Worm (Caenorhabditis elegans) whole organism, L1 larva: ENCODE results near the gene ama-1.
A peak's percentile ranks its signal among the peaks of the same experiment; 100 is the strongest.

ENCODE experiments used
- C16A3.4 ChIP-seq: fragments of 150-350 bp; optimal IDR thresholded peaks from 2 replicates; lab custom pipeline; 2014; ENCODE audit warnings: missing biosample characterization, missing genetic modification characterization
- C34B4.2 ChIP-seq: sonication (generic microtip); optimal IDR thresholded peaks from 2 replicates; lab custom pipeline; 2017; ENCODE audit warnings: mild to moderate bottlenecking, missing genetic modification characterization, missing compliant biosample characterization
- aha-1 ChIP-seq: fragments of 150-350 bp; optimal IDR thresholded peaks from 2 replicates; lab custom pipeline; 2014; ENCODE audit warnings: missing biosample characterization, missing genetic modification characterization
- alr-1 ChIP-seq: fragments of 200-800 bp; sonication (Bioruptor generic); optimal IDR thresholded peaks from 2 replicates; lab custom pipeline; 2018; ENCODE audit warnings: borderline replicate concordance, mild to moderate bottlenecking, missing genetic modification characterization, missing compliant biosample characterization
- aly-2 ChIP-seq: fragments of 150-350 bp; optimal IDR thresholded peaks from 2 replicates; lab custom pipeline; 2014; ENCODE audit warnings: missing biosample characterization, missing genetic modification characterization
- blmp-1 ChIP-seq: fragments of 150-350 bp; optimal IDR thresholded peaks from 2 replicates; lab custom pipeline; 2014; ENCODE audit warnings: missing biosample characterization, missing genetic modification characterization
- ces-1 ChIP-seq: fragments of 150-350 bp; optimal IDR thresholded peaks from 2 replicates; lab custom pipeline; 2014; ENCODE audit warnings: missing biosample characterization, missing genetic modification reagents, missing genetic modification characterization
- dpl-1 ChIP-seq, 3 experiments: fragments of 150-350 bp in 2 of 3; sonication (generic microtip) in 1 of 3; optimal IDR thresholded peaks; 2 replicates each; lab custom pipeline; 2014 to 2017; ENCODE audit warnings: missing biosample characterization in 3 of 3, missing genetic modification characterization in 3 of 3, missing genetic modification reagents in 3 of 3
- dsc-1 ChIP-seq: sonication (generic microtip); optimal IDR thresholded peaks from 2 replicates; lab custom pipeline; 2016; ENCODE audit warnings: mild to moderate bottlenecking, missing genetic modification characterization, missing compliant biosample characterization
- efl-1 ChIP-seq, 4 experiments: fragments of 150-350 bp; optimal IDR thresholded peaks in 3 of 4; peaks in 1 of 4; 1 replicate in 1 of 4; 2 replicates in 3 of 4; lab custom pipeline; 2014; ENCODE audit warnings: missing biosample characterization in 2 of 4, missing genetic modification characterization in 2 of 4, missing genetic modification reagents in 2 of 4
- efl-3 ChIP-seq: fragments of 200-800 bp; sonication (Bioruptor generic); optimal IDR thresholded peaks from 2 replicates; lab custom pipeline; 2018; ENCODE audit warnings: mild to moderate bottlenecking, missing genetic modification characterization, missing compliant biosample characterization
- fkh-8 ChIP-seq: sonication (generic microtip); optimal IDR thresholded peaks from 2 replicates; lab custom pipeline; 2016; ENCODE audit warnings: mild to moderate bottlenecking, missing genetic modification characterization, missing compliant biosample characterization
- fos-1 ChIP-seq: fragments of 150-350 bp; optimal IDR thresholded peaks from 2 replicates; lab custom pipeline; 2014; ENCODE audit warnings: missing biosample characterization, missing genetic modification characterization
- grh-1 ChIP-seq: fragments of 200-800 bp; sonication (Bioruptor generic); IDR thresholded peaks from 2 replicates; pipeline ENCODE4 v1.3.6; 2022; ENCODE audit warnings: missing genetic modification reagents, missing genetic modification characterization, missing compliant biosample characterization
- hlh-17 ChIP-seq: fragments of 200-800 bp; sonication (Bioruptor generic); optimal IDR thresholded peaks from 2 replicates; lab custom pipeline; 2018; ENCODE audit warnings: missing genetic modification characterization, mild to moderate bottlenecking, missing compliant biosample characterization, moderate library complexity, borderline replicate concordance
- irx-1 ChIP-seq: sonication (generic microtip); optimal IDR thresholded peaks from 2 replicates; lab custom pipeline; 2016; ENCODE audit warnings: missing genetic modification characterization, missing compliant biosample characterization
- lin-13 ChIP-seq: fragments of 150-350 bp; optimal IDR thresholded peaks from 2 replicates; lab custom pipeline; 2014; ENCODE audit warnings: missing biosample characterization, missing genetic modification reagents, missing genetic modification characterization
- lin-35 ChIP-seq, 2 experiments: fragments of 150-350 bp; optimal IDR thresholded peaks; 2 replicates each; lab custom pipeline; 2014; ENCODE audit warnings: missing biosample characterization in 2 of 2, missing genetic modification characterization in 2 of 2, missing genetic modification reagents in 2 of 2
- lir-3 ChIP-seq: sonication (generic microtip); optimal IDR thresholded peaks from 2 replicates; lab custom pipeline; 2016; ENCODE audit warnings: mild to moderate bottlenecking, missing genetic modification characterization, moderate library complexity, missing compliant biosample characterization; ENCODE audit not compliant: poor library complexity
- mab-9 ChIP-seq: fragments of 200-800 bp; sonication (Bioruptor generic); IDR thresholded peaks from 2 replicates; pipeline ENCODE4 v1.3.6; 2022; ENCODE audit warnings: missing genetic modification reagents, missing genetic modification characterization, missing compliant biosample characterization
- mdl-1 ChIP-seq, 2 experiments: fragments of 150-350 bp; optimal IDR thresholded peaks; 2 replicates each; lab custom pipeline; 2014 to 2017; ENCODE audit warnings: missing biosample characterization in 2 of 2, missing genetic modification characterization in 2 of 2, inconsistent platforms in 1 of 2
- mep-1 ChIP-seq: fragments of 150-350 bp; optimal IDR thresholded peaks from 2 replicates; lab custom pipeline; 2014; ENCODE audit warnings: missing biosample characterization, missing genetic modification characterization
- nhr-12 ChIP-seq: sonication (generic microtip); optimal IDR thresholded peaks from 2 replicates; lab custom pipeline; 2017; ENCODE audit warnings: missing biosample characterization, missing genetic modification characterization
- nhr-19 ChIP-seq: fragments of 200-800 bp; sonication (Bioruptor generic); conservative IDR thresholded peaks from 2 replicates; pipeline ENCODE4 v1.3.6; 2022; ENCODE audit warnings: missing genetic modification characterization, missing compliant biosample characterization
- nhr-20 ChIP-seq: sonication (generic microtip); optimal IDR thresholded peaks from 2 replicates; lab custom pipeline; 2016; ENCODE audit warnings: mild to moderate bottlenecking, missing genetic modification characterization, missing compliant biosample characterization
- nhr-237 ChIP-seq: fragments of 150-350 bp; optimal IDR thresholded peaks from 2 replicates; lab custom pipeline; 2014; ENCODE audit warnings: missing biosample characterization, missing genetic modification characterization
- nhr-28 ChIP-seq: fragments of 150-350 bp; optimal IDR thresholded peaks from 2 replicates; lab custom pipeline; 2014; ENCODE audit warnings: missing biosample characterization, missing genetic modification characterization
- nhr-71 ChIP-seq: sonication (generic microtip); optimal IDR thresholded peaks from 2 replicates; lab custom pipeline; 2016; ENCODE audit warnings: mild to moderate bottlenecking, missing genetic modification characterization, moderate library complexity, missing compliant biosample characterization
- nhr-84 ChIP-seq: sonication (generic microtip); optimal IDR thresholded peaks from 2 replicates; lab custom pipeline; 2017; ENCODE audit warnings: missing biosample characterization, missing genetic modification characterization
- nhr-90 ChIP-seq: sonication (generic microtip); optimal IDR thresholded peaks from 2 replicates; lab custom pipeline; 2016; ENCODE audit warnings: mild to moderate bottlenecking, missing genetic modification characterization, missing compliant biosample characterization; ENCODE audit not compliant: poor library complexity
- pag-3 ChIP-seq: sonication (generic microtip); optimal IDR thresholded peaks from 2 replicates; lab custom pipeline; 2017; ENCODE audit warnings: missing genetic modification characterization, mild to moderate bottlenecking, missing compliant biosample characterization, antibody characterized with exemption, borderline replicate concordance; ENCODE audit not compliant: insufficient read depth
- pqm-1 ChIP-seq: sonication (generic microtip); optimal IDR thresholded peaks from 3 replicates; lab custom pipeline; 2017; ENCODE audit warnings: missing biosample characterization, missing genetic modification characterization
- skn-1 ChIP-seq: fragments of 150-350 bp; optimal IDR thresholded peaks from 2 replicates; lab custom pipeline; 2014; ENCODE audit warnings: missing biosample characterization, missing genetic modification characterization
- snpc-4 ChIP-seq: fragments of 150-350 bp; optimal IDR thresholded peaks from 2 replicates; lab custom pipeline; 2014; ENCODE audit warnings: missing biosample characterization, missing genetic modification characterization
- sox-4 ChIP-seq: sonication (generic microtip); optimal IDR thresholded peaks from 2 replicates; lab custom pipeline; 2016; ENCODE audit warnings: missing genetic modification characterization, missing compliant biosample characterization
- sptf-1 ChIP-seq: fragments of 150-350 bp; optimal IDR thresholded peaks from 2 replicates; lab custom pipeline; 2014; ENCODE audit warnings: missing biosample characterization, missing genetic modification characterization
- tbx-2 ChIP-seq: sonication (generic microtip); optimal IDR thresholded peaks from 2 replicates; lab custom pipeline; 2016; ENCODE audit warnings: missing genetic modification characterization, missing compliant biosample characterization
- unc-130 ChIP-seq: fragments of 150-350 bp; optimal IDR thresholded peaks from 2 replicates; lab custom pipeline; 2017; ENCODE audit warnings: missing biosample characterization, missing genetic modification characterization, inconsistent platforms
- unc-86 ChIP-seq: sonication (generic microtip); optimal IDR thresholded peaks from 2 replicates; lab custom pipeline; 2016; ENCODE audit warnings: missing genetic modification characterization, missing compliant biosample characterization
- unc-98 ChIP-seq: fragments of 200-800 bp; sonication (Bioruptor generic); IDR thresholded peaks from 2 replicates; pipeline ENCODE4 v1.3.6; 2022; ENCODE audit warnings: missing genetic modification characterization, missing compliant biosample characterization
- xbp-1 ChIP-seq: sonication (generic microtip); optimal IDR thresholded peaks from 2 replicates; lab custom pipeline; 2016; ENCODE audit warnings: missing genetic modification characterization, missing compliant biosample characterization
- zip-4 ChIP-seq: fragments of 200-800 bp; sonication (Bioruptor generic); optimal IDR thresholded peaks from 2 replicates; lab custom pipeline; 2018; ENCODE audit warnings: mild to moderate bottlenecking, missing genetic modification characterization, moderate library complexity, missing compliant biosample characterization
- ztf-11 ChIP-seq, 2 experiments: sonication (generic microtip); optimal IDR thresholded peaks; 2 replicates each; lab custom pipeline; 2016 to 2017; ENCODE audit warnings: missing genetic modification characterization in 2 of 2, missing biosample characterization in 1 of 2, missing compliant biosample characterization in 1 of 2
- ztf-4 ChIP-seq: fragments of 150-350 bp; optimal IDR thresholded peaks from 2 replicates; lab custom pipeline; 2014; ENCODE audit warnings: missing biosample characterization, missing genetic modification characterization

ama-1 gene

DNA sequence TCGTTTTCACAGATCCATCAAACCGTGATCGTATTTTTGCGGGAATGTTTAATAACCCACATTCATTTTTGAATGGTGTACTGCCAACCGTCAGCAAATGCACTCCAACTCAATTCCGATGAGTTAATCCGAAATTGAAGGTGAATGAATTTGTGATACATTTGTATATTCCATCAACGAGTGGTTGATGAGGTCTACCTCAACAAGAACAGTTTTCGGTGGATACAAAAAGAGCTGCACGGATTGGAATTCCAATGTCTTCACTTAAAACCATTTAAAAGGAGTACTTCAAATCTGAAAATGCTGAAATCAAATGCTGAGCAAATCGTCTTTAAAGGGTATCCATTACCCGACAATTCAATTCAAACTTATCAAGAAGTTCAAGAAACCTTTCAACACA lies 41.4 kb downstream of the ama-1 start, which contains the start of gene F15E6.5:
F15E6.5 (plus strand) TSS at position 301 of the 400 bp plus-strand sequence.
- no peak for TF ChIP-seq nhr-237
- no peak for TF ChIP-seq snpc-4
- TF ChIP-seq unc-98, result no peak
- TF ChIP-seq ztf-4 (tag; lab: Kevin White, UChicago), result no peak
- no peak for TF ChIP-seq C34B4.2 (tag; lab: Kevin White, UChicago)
- TF ChIP-seq C16A3.4, result no peak
- no peak for TF ChIP-seq ztf-11 (tag; optimal IDR thresholded peaks at IDR 0.05; lab: Kevin White, UChicago)
- no peak for TF ChIP-seq tbx-2 (tag; lab: Kevin White, UChicago)
- TF ChIP-seq nhr-71 (tag; lab: Kevin White, UChicago), result no peak
- TF ChIP-seq efl-1 (optimal IDR thresholded peaks at IDR 0.05; lab: Kevin White, UChicago), result no peak
- no peak for TF ChIP-seq efl-1 (GFP tag; optimal IDR thresholded peaks at IDR 0.05 in 1 of 2; lab: Kevin White, UChicago)
- TF ChIP-seq aly-2 (tag; lab: Kevin White, UChicago), result no peak
- no peak for TF ChIP-seq grh-1 (GFP tag; lab: Robert Waterston, UW)

DNA sequence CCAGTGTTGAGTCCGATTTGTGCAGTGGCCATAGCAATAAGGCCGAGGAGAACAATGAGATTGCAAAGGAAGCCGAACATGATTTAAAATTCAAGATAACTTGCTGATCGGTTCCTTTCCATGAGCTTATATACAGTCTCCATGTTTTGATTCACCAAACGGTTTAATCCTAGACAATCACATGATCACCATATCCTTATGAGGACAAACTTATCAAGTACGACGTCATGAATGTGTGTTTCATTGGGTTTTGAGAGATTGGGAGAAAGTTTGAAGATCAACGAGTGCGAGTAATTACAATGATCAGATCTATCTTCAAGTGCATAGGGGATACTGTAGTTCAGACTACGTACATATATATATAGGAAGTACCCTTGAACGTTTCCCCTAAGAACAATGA lies 42.6 kb downstream of the ama-1 start, which contains the start of gene dct-7:
dct-7 (minus strand) TSS at position 101 of the 400 bp plus-strand sequence.
- no peak for TF ChIP-seq sox-4 (tag; lab: Kevin White, UChicago)
- peak; percentile 60 for TF ChIP-seq blmp-1 (tag; lab: Kevin White, UChicago)
- TF ChIP-seq efl-1 (optimal IDR thresholded peaks at IDR 0.05; lab: Kevin White, UChicago), result no peak
- peak in 1 of 2 experiments; percentile 41 for TF ChIP-seq efl-1 (GFP tag; optimal IDR thresholded peaks at IDR 0.05 in 1 of 2; lab: Kevin White, UChicago)

DNA sequence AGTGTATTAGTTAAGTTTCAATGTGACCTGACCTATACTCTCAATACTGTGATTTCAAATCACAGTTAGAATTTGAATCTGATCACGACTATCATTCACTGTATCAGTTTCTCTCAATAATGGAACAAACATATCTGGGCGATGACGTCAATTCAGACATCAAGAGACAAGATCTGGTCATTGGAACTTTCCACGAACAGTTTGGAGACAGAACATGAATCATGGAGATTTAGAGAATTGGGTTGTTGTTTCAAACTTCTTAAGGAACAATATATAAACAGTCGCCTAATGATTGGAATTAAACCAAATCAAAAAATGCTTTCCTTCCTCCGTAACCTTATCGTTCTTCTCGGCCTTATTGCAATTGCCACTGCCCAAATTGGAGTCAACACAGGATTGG lies 43.3 kb downstream of the ama-1 start, which contains the start of gene F15E6.4:
F15E6.4 (plus strand) TSS at position 301 of the 400 bp plus-strand sequence.
- TF ChIP-seq hlh-17 (GFP tag; lab: Kevin White, UChicago), result no peak

DNA sequence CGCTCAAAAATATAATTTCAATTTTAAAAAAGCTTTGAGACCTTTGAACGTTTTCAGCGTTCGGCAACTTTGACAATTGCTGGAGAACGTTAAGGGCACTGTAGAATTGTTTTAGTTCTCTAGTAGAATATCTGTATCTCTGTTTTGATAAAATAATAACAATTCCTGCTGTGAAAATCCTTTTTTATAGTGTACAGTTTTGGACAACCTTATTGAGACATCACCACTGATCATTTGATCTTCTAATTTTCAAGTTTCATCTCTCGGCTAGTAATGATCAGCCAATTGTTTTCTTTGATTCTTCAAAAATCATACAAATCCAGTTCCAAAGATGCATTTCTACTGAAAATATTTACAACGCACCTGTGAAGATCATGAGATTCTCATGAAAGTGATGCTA lies 44.7 kb downstream of the ama-1 start, which contains the start of gene F15E6.10:
F15E6.10 (plus strand) TSS at position 301 of the 400 bp plus-strand sequence.
- no peak for TF ChIP-seq sox-4 (tag; lab: Kevin White, UChicago)
- no peak for TF ChIP-seq lin-13 (GFP tag; lab: Kevin White, UChicago)
- TF ChIP-seq zip-4, result no peak
- TF ChIP-seq nhr-237, result no peak
- TF ChIP-seq unc-86 (tag; lab: Kevin White, UChicago), result no peak
- no peak for TF ChIP-seq unc-98
- no peak for TF ChIP-seq C34B4.2 (tag; lab: Kevin White, UChicago)
- no peak for TF ChIP-seq skn-1 (tag; lab: Kevin White, UChicago)
- no peak for TF ChIP-seq sptf-1 (tag; lab: Kevin White, UChicago)
- TF ChIP-seq alr-1 (tag; lab: Kevin White, UChicago), result no peak
- no peak for TF ChIP-seq mab-9 (GFP tag; lab: Robert Waterston, UW)
- no peak for TF ChIP-seq dpl-1 (GFP tag; optimal IDR thresholded peaks at IDR 0.05; lab: Kevin White, UChicago)
- no peak for TF ChIP-seq pag-3 (tag; lab: Kevin White, UChicago)
- TF ChIP-seq dsc-1, result no peak
- no peak for TF ChIP-seq mep-1 (tag; lab: Kevin White, UChicago)
- TF ChIP-seq aha-1 (tag; lab: Kevin White, UChicago), result no peak
- no peak for TF ChIP-seq lir-3 (tag; lab: Kevin White, UChicago)
- no peak for TF ChIP-seq nhr-84
- no peak for TF ChIP-seq irx-1
- no peak for TF ChIP-seq nhr-28

DNA sequence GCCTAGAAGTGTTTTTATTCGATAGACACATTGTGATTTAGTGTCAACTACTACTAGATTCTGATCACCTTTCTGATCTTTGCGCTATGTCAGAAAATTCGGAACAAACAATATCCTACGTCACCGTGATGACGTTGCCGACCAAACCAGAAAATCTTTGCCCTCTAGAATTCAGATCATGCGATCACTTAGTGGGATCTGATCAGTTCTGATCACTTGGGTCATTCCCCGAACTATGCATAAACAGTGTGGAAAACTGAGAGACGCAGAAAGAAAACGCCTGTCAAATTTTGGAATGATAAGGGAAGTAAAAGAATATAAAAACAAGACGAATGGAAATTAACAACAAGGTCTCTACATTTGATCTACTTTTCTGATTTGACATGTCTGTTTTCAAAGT lies 46.7 kb downstream of the ama-1 start, which contains the start of gene F15E6.3:
F15E6.3 (plus strand) TSS at position 344 of the 400 bp plus-strand sequence.
- peak in 1 of 2 experiments; percentile 66 for TF ChIP-seq mdl-1 (tag; optimal IDR thresholded peaks at IDR 0.05; lab: Kevin White, UChicago)
- no peak for TF ChIP-seq zip-4
- no peak for TF ChIP-seq nhr-12 (tag; lab: Kevin White, UChicago)
- peak; percentile 84 for TF ChIP-seq blmp-1 (tag; lab: Kevin White, UChicago)
- peak in 1 of 2 experiments; percentile 60 for TF ChIP-seq lin-35 (GFP tag; optimal IDR thresholded peaks at IDR 0.05; lab: Kevin White, UChicago)
- peak; percentile 79 for TF ChIP-seq nhr-20
- TF ChIP-seq nhr-90, result peak; percentile 24
- peak; percentile 39 for TF ChIP-seq unc-130 (tag; lab: Kevin White, UChicago)
- TF ChIP-seq xbp-1 (tag; lab: Kevin White, UChicago), result peak; percentile 32
- peak; percentile 12 for TF ChIP-seq C16A3.4
- no peak for TF ChIP-seq skn-1 (tag; lab: Kevin White, UChicago)
- no peak for TF ChIP-seq fos-1 (tag; lab: Kevin White, UChicago)
- no peak for TF ChIP-seq ces-1 (GFP tag; lab: Kevin White, UChicago)
- TF ChIP-seq nhr-19 (GFP tag; lab: Robert Waterston, UW), result peak; percentile 40
- TF ChIP-seq pag-3 (tag; lab: Kevin White, UChicago), result no peak
- no peak for TF ChIP-seq fkh-8 (tag; lab: Kevin White, UChicago)
- TF ChIP-seq pqm-1 (tag; lab: Kevin White, UChicago), result no peak
- no peak for TF ChIP-seq efl-3 (GFP tag; lab: Kevin White, UChicago)
